Worm (Caenorhabditis elegans) whole organism, young adult: ENCODE results near the gene droe-4.

ENCODE experiments used
- C06A6.2 ChIP-seq: fragments of 200-800 bp; sonication (Bioruptor generic); conservative IDR thresholded peaks from 2 replicates; pipeline ENCODE4 v1.3.6; 2022; ENCODE audit warnings: missing genetic modification characterization, missing compliant biosample characterization
- F10E7.11 ChIP-seq: sonication (generic microtip); optimal IDR thresholded peaks from 2 replicates; lab custom pipeline; 2017; ENCODE audit warnings: mild to moderate bottlenecking, missing genetic modification characterization, moderate library complexity, missing compliant biosample characterization
- F37B4.10 ChIP-seq: fragments of 200-800 bp; sonication (Bioruptor generic); IDR thresholded peaks from 2 replicates; pipeline ENCODE4 v1.3.6; 2022; ENCODE audit warnings: missing genetic modification characterization, missing compliant biosample characterization
- F52B5.7 ChIP-seq: sonication (generic microtip); optimal IDR thresholded peaks from 2 replicates; lab custom pipeline; 2016; ENCODE audit warnings: mild to moderate bottlenecking, missing genetic modification characterization, missing compliant biosample characterization
- F55B11.4 ChIP-seq: sonication (generic microtip); optimal IDR thresholded peaks from 2 replicates; lab custom pipeline; 2016; ENCODE audit warnings: missing compliant biosample characterization, missing genetic modification characterization, borderline replicate concordance; ENCODE audit not compliant: insufficient read depth
- T07F8.4 ChIP-seq: sonication (generic microtip); optimal IDR thresholded peaks from 2 replicates; lab custom pipeline; 2016; ENCODE audit warnings: mild to moderate bottlenecking, missing genetic modification characterization, moderate library complexity, missing compliant biosample characterization
- T26A5.8 ChIP-seq: sonication (generic microtip); optimal IDR thresholded peaks from 2 replicates; lab custom pipeline; 2016; ENCODE audit warnings: missing genetic modification characterization, missing compliant biosample characterization
- Y53G8AR.9 ChIP-seq: fragments of 200-800 bp; sonication (Bioruptor generic); conservative IDR thresholded peaks from 2 replicates; pipeline ENCODE4 v1.3.6; 2022; ENCODE audit warnings: missing genetic modification reagents, missing genetic modification characterization, missing compliant biosample characterization
- Y56A3A.18 ChIP-seq: fragments of 200-800 bp; sonication (Bioruptor generic); IDR thresholded peaks from 2 replicates; pipeline ENCODE4 v1.3.6; 2022; ENCODE audit warnings: missing genetic modification reagents, missing genetic modification characterization, missing compliant biosample characterization
- ZK185.1 ChIP-seq: sonication (generic microtip); optimal IDR thresholded peaks from 2 replicates; lab custom pipeline; 2016; ENCODE audit warnings: mild to moderate bottlenecking, missing genetic modification characterization, missing compliant biosample characterization; ENCODE audit not compliant: poor library complexity, severe bottlenecking
- akir-1 ChIP-seq: fragments of 200-800 bp; sonication (Bioruptor generic); optimal IDR thresholded peaks from 2 replicates; lab custom pipeline; 2018; ENCODE audit warnings: mild to moderate bottlenecking, missing genetic modification characterization, moderate library complexity, missing compliant biosample characterization
- aptf-2 ChIP-seq: fragments of 200-800 bp; sonication (Bioruptor generic); conservative IDR thresholded peaks from 2 replicates; pipeline ENCODE4 v1.3.6; 2022; ENCODE audit warnings: missing genetic modification reagents, missing genetic modification characterization, missing compliant biosample characterization
- aptf-3 ChIP-seq: fragments of 200-800 bp; sonication (Bioruptor generic); IDR thresholded peaks from 2 replicates; pipeline ENCODE4 v1.3.6; 2022; ENCODE audit warnings: missing genetic modification characterization, missing compliant biosample characterization
- athp-1 ChIP-seq: sonication (generic microtip); optimal IDR thresholded peaks from 2 replicates; lab custom pipeline; 2017; ENCODE audit warnings: mild to moderate bottlenecking, missing genetic modification characterization, missing compliant biosample characterization
- attf-3 ChIP-seq: fragments of 200-800 bp; sonication (Bioruptor generic); conservative IDR thresholded peaks from 2 replicates; pipeline ENCODE4 v1.3.6; 2022; ENCODE audit warnings: missing genetic modification reagents, missing genetic modification characterization, missing compliant biosample characterization
- attf-6 ChIP-seq: fragments of 200-800 bp; sonication (Bioruptor generic); IDR thresholded peaks from 2 replicates; pipeline ENCODE4 v1.3.6; 2022; ENCODE audit warnings: missing genetic modification reagents, missing genetic modification characterization, missing compliant biosample characterization
- ccch-3 ChIP-seq: fragments of 200-800 bp; sonication (Bioruptor generic); optimal IDR thresholded peaks from 2 replicates; lab custom pipeline; 2018; ENCODE audit warnings: mild to moderate bottlenecking, missing genetic modification characterization, missing compliant biosample characterization
- ceh-100 ChIP-seq: fragments of 200-800 bp; sonication (Bioruptor generic); IDR thresholded peaks from 2 replicates; pipeline ENCODE4 v1.3.6; 2022; ENCODE audit warnings: missing genetic modification reagents, missing genetic modification characterization, missing compliant biosample characterization
- ceh-27 ChIP-seq: fragments of 200-800 bp; sonication (Bioruptor generic); optimal IDR thresholded peaks from 2 replicates; lab custom pipeline; 2018; ENCODE audit warnings: mild to moderate bottlenecking, missing genetic modification characterization, moderate library complexity, missing compliant biosample characterization
- ceh-58 ChIP-seq: fragments of 200-800 bp; sonication (Bioruptor generic); IDR thresholded peaks from 2 replicates; pipeline ENCODE4 v1.3.6; 2022; ENCODE audit warnings: missing genetic modification characterization, missing compliant biosample characterization
- ceh-91 ChIP-seq: fragments of 200-800 bp; sonication (Bioruptor generic); IDR thresholded peaks from 2 replicates; pipeline ENCODE4 v1.3.6; 2022; ENCODE audit warnings: missing genetic modification reagents, missing genetic modification characterization, missing compliant biosample characterization
- dpff-1 ChIP-seq: sonication (generic microtip); optimal IDR thresholded peaks from 2 replicates; lab custom pipeline; 2017; ENCODE audit warnings: mild to moderate bottlenecking, missing genetic modification characterization, missing compliant biosample characterization
- egl-18 ChIP-seq: fragments of 200-800 bp; sonication (Bioruptor generic); IDR thresholded peaks from 2 replicates; pipeline ENCODE4 v1.3.6; 2022; ENCODE audit warnings: missing genetic modification reagents, missing genetic modification characterization, missing compliant biosample characterization
- egl-44 ChIP-seq: fragments of 200-800 bp; sonication (Bioruptor generic); IDR thresholded peaks from 2 replicates; pipeline ENCODE4 v1.3.6; 2022; ENCODE audit warnings: missing genetic modification reagents, missing genetic modification characterization, missing compliant biosample characterization
- ekl-4 ChIP-seq: fragments of 200-800 bp; sonication (Bioruptor generic); IDR thresholded peaks from 2 replicates; pipeline ENCODE4 v1.3.6; 2022; ENCODE audit warnings: missing genetic modification reagents, missing genetic modification characterization, missing compliant biosample characterization
- hmg-1.2 ChIP-seq: fragments of 200-800 bp; sonication (Bioruptor generic); IDR thresholded peaks from 2 replicates; pipeline ENCODE4 v1.3.6; 2022; ENCODE audit warnings: missing genetic modification reagents, missing genetic modification characterization, missing compliant biosample characterization
- hsf-1 ChIP-seq: fragments of 200-800 bp; sonication (Bioruptor generic); IDR thresholded peaks from 2 replicates; pipeline ENCODE4 v1.3.6; 2022; ENCODE audit warnings: missing genetic modification reagents, missing genetic modification characterization, missing compliant biosample characterization
- lag-1 ChIP-seq: fragments of 200-800 bp; sonication (Bioruptor generic); IDR thresholded peaks from 2 replicates; pipeline ENCODE4 v1.3.6; 2022; ENCODE audit warnings: missing genetic modification reagents, missing genetic modification characterization, missing compliant biosample characterization
- let-526 ChIP-seq: fragments of 200-800 bp; sonication (Bioruptor generic); IDR thresholded peaks from 2 replicates; pipeline ENCODE4 v1.3.6; 2022; ENCODE audit warnings: missing genetic modification reagents, missing genetic modification characterization, missing compliant biosample characterization
- let-607 ChIP-seq, 2 experiments: fragments of 200-800 bp in 1 of 2; sonication (Bioruptor generic) in 1 of 2; sonication (generic microtip) in 1 of 2; optimal IDR thresholded peaks; 2 replicates each; lab custom pipeline; 2016 to 2018; ENCODE audit warnings: mild to moderate bottlenecking in 2 of 2, missing compliant biosample characterization in 2 of 2, missing genetic modification characterization in 2 of 2, moderate library complexity in 2 of 2, missing genotype in 1 of 2
- lin-35 ChIP-seq, 3 experiments: fragments of 150-350 bp in 2 of 3; sonication (generic microtip) in 1 of 3; optimal IDR thresholded peaks; 2 replicates each; lab custom pipeline; 2014 to 2018; ENCODE audit warnings: missing biosample characterization in 3 of 3, missing genetic modification characterization in 3 of 3, missing genetic modification reagents in 3 of 3
- lin-54 ChIP-seq: fragments of 200-800 bp; sonication (Bioruptor generic); optimal IDR thresholded peaks from 2 replicates; lab custom pipeline; 2018; ENCODE audit warnings: mild to moderate bottlenecking, missing genetic modification characterization, missing compliant biosample characterization
- madf-6 ChIP-seq: fragments of 200-800 bp; sonication (Bioruptor generic); IDR thresholded peaks from 2 replicates; pipeline ENCODE4 v1.3.6; 2022; ENCODE audit warnings: missing genetic modification reagents, missing genetic modification characterization, missing compliant biosample characterization
- madf-8 ChIP-seq: fragments of 200-800 bp; sonication (Bioruptor generic); conservative IDR thresholded peaks from 2 replicates; pipeline ENCODE4 v1.3.6; 2022; ENCODE audit warnings: missing genetic modification reagents, missing genetic modification characterization, missing compliant biosample characterization
- mes-4 ChIP-seq: sonication (generic microtip); optimal IDR thresholded peaks from 2 replicates; lab custom pipeline; 2016; ENCODE audit warnings: missing genotype, missing genetic modification characterization, missing compliant biosample characterization
- mxl-1 ChIP-seq: sonication (generic microtip); optimal IDR thresholded peaks from 2 replicates; lab custom pipeline; 2016; ENCODE audit warnings: missing genetic modification characterization, missing compliant biosample characterization
- nhr-120 ChIP-seq: fragments of 200-800 bp; sonication (Bioruptor generic); IDR thresholded peaks from 2 replicates; pipeline ENCODE4 v1.3.6; 2022; ENCODE audit warnings: missing genetic modification characterization, missing compliant biosample characterization
- pbrm-1 ChIP-seq: fragments of 200-800 bp; sonication (Bioruptor generic); IDR thresholded peaks from 2 replicates; pipeline ENCODE4 v1.3.6; 2022; ENCODE audit warnings: missing genetic modification reagents, missing genetic modification characterization, missing compliant biosample characterization
- rcor-1 ChIP-seq: fragments of 200-800 bp; sonication (Bioruptor generic); IDR thresholded peaks from 2 replicates; pipeline ENCODE4 v1.3.6; 2022; ENCODE audit warnings: missing genetic modification reagents, missing genetic modification characterization, missing compliant biosample characterization
- repo-1 ChIP-seq: sonication (generic microtip); optimal IDR thresholded peaks from 2 replicates; lab custom pipeline; 2017; ENCODE audit warnings: mild to moderate bottlenecking, missing genetic modification characterization, missing compliant biosample characterization
- snpc-1.1 ChIP-seq: sonication (generic microtip); optimal IDR thresholded peaks from 2 replicates; lab custom pipeline; 2017; ENCODE audit warnings: missing genetic modification characterization, mild to moderate bottlenecking, missing compliant biosample characterization, antibody characterized with exemption, moderate library complexity, missing genotype, missing genetic modification reagents; ENCODE audit not compliant: insufficient read depth
- snpc-4 ChIP-seq, 5 experiments: fragments of 150-350 bp in 1 of 5; sonication (generic microtip) in 4 of 5; optimal IDR thresholded peaks; 2 replicates each; lab custom pipeline; 2014 to 2018; ENCODE audit warnings: missing genetic modification characterization in 5 of 5, missing biosample characterization in 3 of 5, antibody characterized with exemption in 2 of 5, mild to moderate bottlenecking in 2 of 5, missing compliant biosample characterization in 2 of 5, missing genotype in 2 of 5, moderate library complexity in 2 of 5, missing genetic modification reagents in 1 of 5
- somi-1 ChIP-seq: fragments of 200-800 bp; sonication (Bioruptor generic); optimal IDR thresholded peaks from 2 replicates; lab custom pipeline; 2018; ENCODE audit warnings: mild to moderate bottlenecking, missing genetic modification characterization, missing compliant biosample characterization
- tbx-9 ChIP-seq: sonication (generic microtip); optimal IDR thresholded peaks from 2 replicates; lab custom pipeline; 2016; ENCODE audit warnings: borderline replicate concordance, missing genetic modification characterization, inconsistent platforms, missing compliant biosample characterization
- xnd-1 ChIP-seq: sonication (generic microtip); optimal IDR thresholded peaks from 2 replicates; lab custom pipeline; 2016; ENCODE audit warnings: missing genotype, missing genetic modification reagents, missing genetic modification characterization, missing compliant biosample characterization
- ztf-28 ChIP-seq: fragments of 200-800 bp; sonication (Bioruptor generic); IDR thresholded peaks from 2 replicates; pipeline ENCODE4 v1.3.6; 2022; ENCODE audit warnings: missing genetic modification reagents, missing genetic modification characterization, missing compliant biosample characterization
- ztf-6 ChIP-seq: fragments of 200-800 bp; sonication (Bioruptor generic); IDR thresholded peaks from 2 replicates; pipeline ENCODE4 v1.3.6; 2022; ENCODE audit warnings: missing genetic modification reagents, missing genetic modification characterization, missing compliant biosample characterization

Gene droe-4

ce11 chrV:14012002-14012554, 19.6 kb downstream of the droe-4 start, which contains the start of the genes ddx-17 and aip-1 (continued):
- TF ChIP-seq dpff-1 (no peak), let-607 (tag; optimal IDR thresholded peaks at IDR 0.05; lab: Kevin White, UChicago) (peak in 1 of 2 experiments; percentile 21), F37B4.10 (GFP tag; lab: Robert Waterston, UW) (no peak), madf-8 (GFP tag; lab: Robert Waterston, UW) (peak; percentile 50), Y53G8AR.9 (GFP tag; lab: Robert Waterston, UW) (0 out of 2 replicates have a peak, but pooled peaks have one; percentile 45), somi-1 (GFP tag; lab: Kevin White, UChicago) (no peak), lag-1 (GFP tag; lab: Robert Waterston, UW) (no peak), ceh-91 (GFP tag; lab: Robert Waterston, UW) (peak; percentile 41; the same call in 1 of the 2 replicates), egl-44 (GFP tag; lab: Robert Waterston, UW) (0 out of 2 replicates have a peak, but pooled peaks have one; percentile 16), aptf-3 (GFP tag; lab: Robert Waterston, UW) (no peak), athp-1 (tag; lab: Kevin White, UChicago) (no peak), ccch-3 (GFP tag; lab: Kevin White, UChicago) (no peak), F55B11.4 (tag; lab: Kevin White, UChicago) (no peak), ztf-6 (GFP tag; lab: Robert Waterston, UW) (no peak), ceh-58 (GFP tag; lab: Robert Waterston, UW) (no peak), repo-1 (no peak), egl-18 (no peak), snpc-4 (GFP tag; optimal IDR thresholded peaks at IDR 0.05; lab: Kevin White, UChicago) (no peak), snpc-4 (tag; optimal IDR thresholded peaks at IDR 0.05; lab: Kevin White, UChicago) (peak; percentile 2 to 71 (median 41)), pbrm-1 (GFP tag; lab: Robert Waterston, UW) (peak; percentile 71), F52B5.7 (tag; lab: Kevin White, UChicago) (no peak), mes-4 (tag; lab: Kevin White, UChicago) (no peak), ekl-4 (peak; percentile 76), aptf-2 (no peak), Y56A3A.18 (GFP tag; lab: Robert Waterston, UW) (no peak), C06A6.2 (GFP tag; lab: Robert Waterston, UW) (0 out of 2 replicates have a peak, but pooled peaks have one; percentile 16), ceh-27 (GFP tag; lab: Kevin White, UChicago) (peak; percentile 52), T07F8.4 (no peak), lin-35 (GFP tag; optimal IDR thresholded peaks at IDR 0.05; lab: Kevin White, UChicago) (peak in 1 of 3 experiments; percentile 70), snpc-1.1 (tag; lab: Kevin White, UChicago) (peak; percentile 16), rcor-1 (peak; percentile 74), mxl-1 (tag; lab: Kevin White, UChicago) (no peak), hsf-1 (peak; percentile 81), attf-3 (GFP tag; lab: Robert Waterston, UW) (0 out of 2 replicates have a peak, but pooled peaks have one; percentile 12), tbx-9 (no peak), xnd-1 (peak; percentile 32), let-526 (GFP tag; lab: Robert Waterston, UW) (no peak), F10E7.11 (tag; lab: Kevin White, UChicago) (no peak), ztf-28 (GFP tag; lab: Robert Waterston, UW) (no peak), hmg-1.2 (GFP tag; lab: Robert Waterston, UW) (peak; percentile 40; the same call in 1 of the 2 replicates), ZK185.1 (tag; lab: Kevin White, UChicago) (peak; percentile 5), attf-6 (GFP tag; lab: Robert Waterston, UW) (no peak), akir-1 (GFP tag; lab: Kevin White, UChicago) (no peak), T26A5.8 (tag; lab: Kevin White, UChicago) (no peak), lin-54 (GFP tag; lab: Kevin White, UChicago) (peak; percentile 58), ceh-100 (GFP tag; lab: Robert Waterston, UW) (no peak), nhr-120 (GFP tag; lab: Robert Waterston, UW) (no peak), madf-6 (GFP tag; lab: Robert Waterston, UW) (peak; percentile 76)
